Worm (Caenorhabditis elegans): Measurements from ENCODE around the gene fbxa-220.
A peak's percentile ranks its signal among the peaks of the same experiment; 100 is the strongest.

The fbxa-220 gene

DNA sequence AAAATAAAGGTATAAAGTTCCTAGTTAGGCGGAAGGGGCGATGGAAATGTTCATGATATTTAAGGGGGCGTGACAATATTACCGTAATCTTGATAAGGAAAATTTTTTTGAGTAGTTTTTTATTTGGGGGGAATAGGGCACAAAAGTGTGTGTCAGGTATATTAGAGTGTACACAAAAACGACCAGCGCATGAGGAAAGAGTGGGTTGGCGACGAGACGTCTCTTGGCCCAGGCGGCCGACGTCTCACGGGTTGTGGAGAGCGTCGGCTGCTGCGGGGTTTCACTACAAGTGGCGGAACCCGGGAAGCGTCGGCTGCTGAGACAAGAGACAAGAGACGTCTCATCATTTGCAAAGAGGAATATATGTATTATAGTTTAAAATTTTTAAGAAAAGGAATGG is 20.3 kb downstream of the fbxa-220 start (continued):
- no peak for TF ChIP-seq hpl-2 (GFP tag; optimal IDR thresholded peaks at IDR 0.05)
- no peak for TF ChIP-seq mdl-1 (tag; optimal IDR thresholded peaks at IDR 0.05)
- TF ChIP-seq isw-1 (GFP tag; IDR thresholded peaks at IDR 0.05) = no peak

- no peak for TF ChIP-seq C34B4.2 (tag; optimal IDR thresholded peaks at IDR 0.05)
- no peak for TF ChIP-seq nhr-76 (tag; optimal IDR thresholded peaks at IDR 0.05)
- TF ChIP-seq lin-13 (GFP tag; optimal IDR thresholded peaks at IDR 0.05) = no peak
- no peak for TF ChIP-seq efl-1 (optimal IDR thresholded peaks at IDR 0.05)
- TF ChIP-seq efl-1 (GFP tag; optimal IDR thresholded peaks at IDR 0.05 in 1 of 2) = peak in 1 of 2 experiments; percentile 65
Observed at ce11 chrIII:11462332-11462731, 21.7 kb downstream of the fbxa-220 start.

DNA sequence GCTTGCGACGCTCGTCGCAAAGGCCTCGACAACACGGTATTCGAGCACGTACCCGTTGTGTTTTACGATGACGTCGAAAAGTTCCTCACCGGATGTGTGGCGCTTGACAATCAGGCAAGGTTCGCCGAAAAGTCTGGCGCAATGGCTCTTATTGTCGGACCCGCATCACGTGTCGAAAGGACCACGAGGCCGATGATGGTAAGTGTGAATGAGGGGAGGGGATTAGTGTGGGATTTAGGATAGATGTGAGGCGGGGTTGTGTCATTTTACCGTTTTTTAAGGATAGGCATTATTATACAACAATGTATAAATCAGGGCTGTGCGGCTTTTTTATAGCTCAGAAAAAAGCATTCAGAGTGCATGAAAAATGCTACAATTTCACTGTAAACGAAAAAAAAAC is 24.2 kb downstream of the fbxa-220 start:
- TF ChIP-seq F16B12.6 (tag; optimal IDR thresholded peaks at IDR 0.05) (no peak), snpc-4 (tag; optimal IDR thresholded peaks at IDR 0.05) (no peak), efl-1 (optimal IDR thresholded peaks at IDR 0.05) (no peak), efl-1 (GFP tag; optimal IDR thresholded peaks at IDR 0.05 in 1 of 2) (peak in 1 of 2 experiments; percentile 12)

- TF ChIP-seq blmp-1 (tag; optimal IDR thresholded peaks at IDR 0.05) (no peak), lin-14 (GFP tag; optimal IDR thresholded peaks at IDR 0.05) (peak; percentile 62), fos-1 (tag; optimal IDR thresholded peaks at IDR 0.05) (no peak)
Observed at ce11 chrIII:11459041-11459440, 24.9 kb downstream of the fbxa-220 start.

ce11 chrIII:11457911-11458310 is 26.1 kb downstream of the fbxa-220 start:
- no peak for TF ChIP-seq C34B4.2 (tag; optimal IDR thresholded peaks at IDR 0.05)
- TF ChIP-seq nhr-85 (tag) = no peak
- peak; percentile 54 for TF ChIP-seq lin-14 (GFP tag; optimal IDR thresholded peaks at IDR 0.05)

DNA sequence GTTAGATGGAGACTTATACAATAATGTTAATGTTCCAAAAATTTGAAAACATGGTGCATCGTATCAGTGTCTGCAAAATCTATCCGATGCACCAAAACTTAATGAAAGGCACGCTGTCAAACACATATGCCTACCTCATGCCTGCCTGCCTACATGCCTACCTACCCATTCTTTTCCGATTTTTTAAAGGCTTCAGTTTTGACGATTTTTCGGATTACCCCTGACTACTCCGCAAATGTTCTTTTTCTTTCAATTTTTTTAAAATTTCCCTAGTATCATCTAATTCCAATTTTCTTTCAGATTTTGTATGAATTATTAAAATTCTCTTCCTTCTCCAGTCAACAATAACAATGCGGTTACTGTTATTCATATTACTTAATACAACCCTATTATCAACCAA is 27.4 kb downstream of the fbxa-220 start, which contains the start of gene plr-1:
TSS of gene plr-1 (plus strand) at position 301 of the 400 bp plus-strand sequence.
- no peak for TF ChIP-seq efl-3 (GFP tag; optimal IDR thresholded peaks at IDR 0.05)
- no peak for TF ChIP-seq efl-1 (optimal IDR thresholded peaks at IDR 0.05)
- peak in 1 of 2 experiments; percentile 19 for TF ChIP-seq efl-1 (GFP tag; optimal IDR thresholded peaks at IDR 0.05 in 1 of 2)

DNA sequence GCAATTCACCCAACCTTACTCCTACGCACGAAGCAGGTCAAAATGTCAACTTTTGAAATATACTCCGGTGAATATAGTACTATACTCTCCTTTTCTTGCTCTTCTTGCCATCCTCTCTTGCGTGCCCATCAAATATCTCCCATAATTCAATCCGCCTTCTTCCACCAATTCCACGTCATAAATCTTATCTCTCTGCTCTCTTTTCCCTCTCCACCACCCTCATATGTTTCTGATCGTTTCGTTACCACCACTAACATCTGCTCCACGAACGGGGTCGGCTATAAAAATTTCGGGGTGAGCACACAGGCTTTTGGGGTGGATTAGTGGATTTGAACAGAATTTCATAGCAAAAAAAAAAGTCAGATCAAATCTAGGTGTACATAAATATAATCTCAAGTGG is 30.0 kb downstream of the fbxa-220 start:
- TF ChIP-seq elt-2 (tag; optimal IDR thresholded peaks at IDR 0.05) (no peak), dsc-1 (tag; optimal IDR thresholded peaks at IDR 0.05) (peak; percentile 93)

DNA sequence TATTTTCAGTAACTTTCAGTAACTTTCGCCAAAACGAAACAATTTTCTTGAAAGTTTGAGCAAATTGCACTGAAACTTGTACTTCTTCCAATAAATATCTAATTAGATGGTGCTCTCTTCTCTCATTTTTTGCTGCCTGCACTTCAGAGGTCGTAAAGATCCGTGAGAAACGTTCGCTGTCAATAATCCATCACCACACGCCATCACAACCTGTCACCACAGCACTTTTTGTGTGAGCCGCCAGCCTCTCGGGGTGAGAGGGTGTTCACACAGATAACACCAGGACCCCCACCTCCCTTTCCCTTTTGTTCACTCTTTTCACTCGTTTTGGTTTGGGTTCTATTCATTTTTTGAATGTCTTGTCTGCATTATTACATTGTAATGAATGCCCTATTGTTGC is 31.5 kb downstream of the fbxa-220 start:
- TF ChIP-seq nhr-71 (tag; optimal IDR thresholded peaks at IDR 0.05) (no peak), egl-27 (tag; optimal IDR thresholded peaks at IDR 0.05) (no peak), elt-3 (tag; optimal IDR thresholded peaks at IDR 0.05) (no peak), efl-3 (GFP tag; optimal IDR thresholded peaks at IDR 0.05) (no peak), aha-1 (tag; optimal IDR thresholded peaks at IDR 0.05) (no peak), unc-30 (tag; optimal IDR thresholded peaks at IDR 0.05) (no peak), tbx-2 (tag; optimal IDR thresholded peaks at IDR 0.05) (no peak), C16A3.4 (tag; optimal IDR thresholded peaks at IDR 0.05) (no peak), nhr-47 (tag; optimal IDR thresholded peaks at IDR 0.05) (no peak), C04F5.9 (tag; optimal IDR thresholded peaks at IDR 0.05) (no peak)

DNA sequence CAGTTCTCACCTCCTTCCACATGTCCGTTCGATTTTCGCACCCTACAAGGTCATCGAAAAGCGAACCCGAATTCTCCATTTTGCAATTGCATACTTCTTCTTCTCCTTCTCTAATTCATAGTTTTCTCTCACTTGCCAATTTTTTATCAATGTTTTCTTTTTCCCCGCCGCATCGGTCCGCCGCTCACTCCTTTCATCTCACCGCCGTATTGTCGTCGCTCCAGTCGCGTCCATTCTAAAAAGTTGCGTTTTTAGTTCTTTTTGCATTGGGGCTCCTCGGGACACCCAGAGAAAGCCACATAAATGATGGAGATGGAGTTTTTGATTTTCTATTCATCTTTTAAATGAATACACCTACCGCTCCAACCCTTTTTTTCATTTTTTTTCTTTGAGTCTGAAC is 32.6 kb downstream of the fbxa-220 start:
- TF ChIP-seq fkh-8 (tag; optimal IDR thresholded peaks at IDR 0.05) (no peak), dsc-1 (tag; optimal IDR thresholded peaks at IDR 0.05) (peak; percentile 15), efl-1 (optimal IDR thresholded peaks at IDR 0.05) (no peak), efl-1 (GFP tag; optimal IDR thresholded peaks at IDR 0.05 in 1 of 2) (no peak), blmp-1 (tag; optimal IDR thresholded peaks at IDR 0.05) (peak; percentile 45), nhr-85 (tag) (peak; percentile 59), lin-14 (GFP tag; optimal IDR thresholded peaks at IDR 0.05) (peak; percentile 44)

All from whole organism, L1 larva.